Worm (Caenorhabditis elegans) whole organism, midembryonic: ENCODE data around the gene F36H9.10.

Experiments
- T22C8.4 ChIP-seq: fragments of 200-800 bp; sonication (Bioruptor generic); IDR thresholded peaks from 2 replicates; pipeline ENCODE4 v1.3.6; 2022; ENCODE audit warnings: missing genetic modification characterization, missing compliant biosample characterization
- cog-1 ChIP-seq: sonication (generic microtip); optimal IDR thresholded peaks from 2 replicates; lab custom pipeline; 2016; ENCODE audit warnings: missing genetic modification characterization, missing compliant biosample characterization
- flt-1 ChIP-seq: fragments of 200-800 bp; sonication (Bioruptor generic); IDR thresholded peaks from 2 replicates; pipeline ENCODE4 v1.3.6; 2022; ENCODE audit warnings: missing genetic modification characterization, missing compliant biosample characterization
- med-1 ChIP-seq: sonication (generic microtip); optimal IDR thresholded peaks from 2 replicates; lab custom pipeline; 2017; ENCODE audit warnings: missing genetic modification characterization, mild to moderate bottlenecking, missing compliant biosample characterization, antibody characterized with exemption, missing genetic modification reagents; ENCODE audit not compliant: insufficient read depth
- tab-1 ChIP-seq: fragments of 200-800 bp; sonication (Bioruptor generic); IDR thresholded peaks from 2 replicates; pipeline ENCODE4 v1.3.6; 2022; ENCODE audit warnings: missing genetic modification characterization, missing compliant biosample characterization
- ztf-23 ChIP-seq: fragments of 200-800 bp; sonication (Bioruptor generic); IDR thresholded peaks from 2 replicates; pipeline ENCODE4 v1.3.6; 2022; ENCODE audit warnings: missing genetic modification reagents, missing genetic modification characterization, missing compliant biosample characterization
- ztf-29 ChIP-seq: fragments of 200-800 bp; sonication (Bioruptor generic); IDR thresholded peaks from 2 replicates; pipeline ENCODE4 v1.3.6; 2022; ENCODE audit warnings: missing genetic modification reagents, missing genetic modification characterization, missing compliant biosample characterization

ce11 chrV:1788157-1788556 is 9.8 kb upstream of the F36H9.10 start, which contains the start of gene F36H9.2:
- TF ChIP-seq med-1 (GFP tag; lab: Kevin White, UChicago) (no peak), flt-1 (GFP tag; lab: Robert Waterston, UW) (no peak), T22C8.4 (GFP tag; lab: Robert Waterston, UW) (no peak), ztf-23 (GFP tag; lab: Robert Waterston, UW) (no peak), tab-1 (GFP tag; lab: Robert Waterston, UW) (no peak), ztf-29 (GFP tag; lab: Robert Waterston, UW) (no peak), cog-1 (tag; lab: Kevin White, UChicago) (no peak)
